Fruit fly (Drosophila melanogaster): Measurements from ENCODE around the gene CG15332.

DNA sequence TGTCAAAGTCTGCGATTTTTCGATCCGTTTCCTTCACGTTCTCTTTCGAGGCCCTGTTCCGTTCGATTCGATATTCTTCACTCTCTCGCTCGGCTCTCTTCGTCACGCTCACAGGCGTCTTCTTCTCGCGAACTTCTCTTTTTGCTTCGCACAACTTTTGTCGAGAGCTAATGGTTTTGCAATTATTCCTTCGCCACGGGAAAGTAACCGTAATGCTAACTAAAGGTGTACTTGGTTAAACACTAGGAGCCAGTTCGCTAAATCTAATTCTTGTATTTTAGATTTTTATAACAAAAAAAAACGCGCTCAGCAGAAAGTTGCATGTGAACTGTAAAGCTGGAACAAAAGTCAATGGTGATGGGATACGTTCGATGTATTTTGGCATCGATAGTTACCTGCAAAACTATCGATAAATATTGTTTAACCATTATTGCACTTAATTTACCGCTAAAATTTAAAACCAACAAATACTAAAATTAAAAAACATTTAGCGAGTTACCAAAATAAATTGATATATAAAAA lies 24.7 kb downstream of the CG15332 start, which contains the start of gene mahe:
- TF ChIP-seq CG7101 (tag; optimal IDR thresholded peaks at IDR 0.05): peak; percentile 26
- TF ChIP-seq toe (GFP tag; optimal IDR thresholded peaks at IDR 0.05): no peak
- TF ChIP-seq CG5204 (GFP tag; optimal IDR thresholded peaks at IDR 0.05): no peak
- no peak for TF ChIP-seq Crg-1 (GFP tag; optimal IDR thresholded peaks at IDR 0.05)
- TF ChIP-seq Hr96 (GFP tag; optimal IDR thresholded peaks at IDR 0.05): no peak
- no peak for TF ChIP-seq cnc (optimal IDR thresholded peaks at IDR 0.05)

All from whole organism, adult.